Worm (Caenorhabditis elegans) whole organism, L2 larva: ENCODE data around the gene phf-33.

Experiments
- C34F6.9 ChIP-seq: fragments of 150-350 bp; optimal IDR thresholded peaks from 2 replicates; lab custom pipeline; 2014; ENCODE audit warnings: missing biosample characterization, missing genetic modification characterization
- F13H6.1 ChIP-seq: sonication (generic microtip); optimal IDR thresholded peaks from 2 replicates; lab custom pipeline; 2016; ENCODE audit warnings: missing genetic modification characterization, missing compliant biosample characterization
- R02D3.7 ChIP-seq: fragments of 150-350 bp; optimal IDR thresholded peaks from 2 replicates; lab custom pipeline; 2014; ENCODE audit warnings: missing biosample characterization, missing genetic modification characterization
- Y55F3AM.14 ChIP-seq: fragments of 200-800 bp; sonication (Bioruptor generic); optimal IDR thresholded peaks from 2 replicates; lab custom pipeline; 2018; ENCODE audit warnings: mild to moderate bottlenecking, missing genetic modification characterization, missing compliant biosample characterization
- ZK546.5 ChIP-seq: sonication (generic microtip); optimal IDR thresholded peaks from 2 replicates; lab custom pipeline; 2017; ENCODE audit warnings: missing biosample characterization, missing genetic modification characterization
- alr-1 ChIP-seq: fragments of 150-350 bp; optimal IDR thresholded peaks from 2 replicates; lab custom pipeline; 2014; ENCODE audit warnings: missing biosample characterization, missing genetic modification characterization
- aly-2 ChIP-seq: fragments of 150-350 bp; optimal IDR thresholded peaks from 2 replicates; lab custom pipeline; 2014; ENCODE audit warnings: missing biosample characterization, missing genetic modification characterization
- ama-1 ChIP-seq: fragments of 150-350 bp; optimal IDR thresholded peaks from 2 replicates; lab custom pipeline; 2018; ENCODE audit warnings: inconsistent platforms
- blmp-1 ChIP-seq: sonication (generic microtip); optimal IDR thresholded peaks from 2 replicates; lab custom pipeline; 2017; ENCODE audit warnings: missing genetic modification characterization, mild to moderate bottlenecking, missing compliant biosample characterization, antibody characterized with exemption, moderate library complexity; ENCODE audit not compliant: insufficient read depth
- ceh-16 ChIP-seq: fragments of 150-350 bp; optimal IDR thresholded peaks from 2 replicates; lab custom pipeline; 2014; ENCODE audit warnings: missing biosample characterization, missing genetic modification characterization
- ceh-82 ChIP-seq: fragments of 150-350 bp; optimal IDR thresholded peaks from 2 replicates; lab custom pipeline; 2014; ENCODE audit warnings: missing biosample characterization, missing genetic modification characterization
- crh-2 ChIP-seq: sonication (generic microtip); optimal IDR thresholded peaks from 2 replicates; lab custom pipeline; 2017; ENCODE audit warnings: missing biosample characterization, missing genetic modification characterization
- dmd-4 ChIP-seq: sonication (generic microtip); optimal IDR thresholded peaks from 2 replicates; lab custom pipeline; 2017; ENCODE audit warnings: missing biosample characterization, missing genetic modification characterization
- egl-27 ChIP-seq: sonication (generic microtip); optimal IDR thresholded peaks from 3 replicates; lab custom pipeline; 2017; ENCODE audit warnings: missing biosample characterization, missing genetic modification reagents, missing genetic modification characterization
- elt-1 ChIP-seq: fragments of 150-350 bp; optimal IDR thresholded peaks from 2 replicates; lab custom pipeline; 2014; ENCODE audit warnings: missing biosample characterization, missing genetic modification characterization
- elt-3 ChIP-seq: sonication (generic microtip); optimal IDR thresholded peaks from 2 replicates; lab custom pipeline; 2017; ENCODE audit warnings: missing biosample characterization, missing genetic modification characterization
- fos-1 ChIP-seq: fragments of 150-350 bp; optimal IDR thresholded peaks from 2 replicates; lab custom pipeline; 2014; ENCODE audit warnings: missing biosample characterization, missing genetic modification characterization
- gmeb-1 ChIP-seq: fragments of 150-350 bp; optimal IDR thresholded peaks from 2 replicates; lab custom pipeline; 2014; ENCODE audit warnings: missing biosample characterization, missing genetic modification characterization
- lin-11 ChIP-seq: fragments of 150-350 bp; sonication (generic microtip); optimal IDR thresholded peaks from 2 replicates; lab custom pipeline; 2014; ENCODE audit warnings: missing biosample characterization, missing genetic modification characterization, inconsistent platforms, mixed read lengths
- lin-13 ChIP-seq: fragments of 150-350 bp; optimal IDR thresholded peaks from 2 replicates; lab custom pipeline; 2014; ENCODE audit warnings: missing biosample characterization, missing genetic modification reagents, missing genetic modification characterization
- lin-39 ChIP-seq: fragments of 150-350 bp; optimal IDR thresholded peaks from 2 replicates; lab custom pipeline; 2014; ENCODE audit warnings: missing biosample characterization, missing genetic modification reagents, missing genetic modification characterization
- lsy-2 ChIP-seq, 2 experiments: fragments of 150-350 bp in 1 of 2; sonication (generic microtip) in 1 of 2; optimal IDR thresholded peaks; 2 replicates each; lab custom pipeline; 2014 to 2017; ENCODE audit warnings: missing biosample characterization in 2 of 2, missing genetic modification characterization in 2 of 2
- mab-5 ChIP-seq: fragments of 150-350 bp; optimal IDR thresholded peaks from 2 replicates; lab custom pipeline; 2014; ENCODE audit warnings: missing biosample characterization, missing genetic modification characterization
- mbf-1 ChIP-seq: sonication (generic microtip); optimal IDR thresholded peaks from 2 replicates; lab custom pipeline; 2017; ENCODE audit warnings: missing biosample characterization, missing genetic modification characterization
- mdl-1 ChIP-seq, 2 experiments: fragments of 150-350 bp in 1 of 2; sonication (generic microtip) in 1 of 2; optimal IDR thresholded peaks; 2 replicates each; lab custom pipeline; 2017; ENCODE audit warnings: missing biosample characterization in 2 of 2, missing genetic modification characterization in 2 of 2
- nhr-10 ChIP-seq: sonication (generic microtip); optimal IDR thresholded peaks from 2 replicates; lab custom pipeline; 2017; ENCODE audit warnings: missing biosample characterization, missing genetic modification characterization
- nhr-11 ChIP-seq: fragments of 150-350 bp; optimal IDR thresholded peaks from 2 replicates; lab custom pipeline; 2014; ENCODE audit warnings: missing biosample characterization, missing genetic modification characterization
- nhr-12 ChIP-seq: fragments of 150-350 bp; optimal IDR thresholded peaks from 2 replicates; lab custom pipeline; 2014; ENCODE audit warnings: missing biosample characterization, missing genetic modification characterization
- nhr-129 ChIP-seq: fragments of 150-350 bp; optimal IDR thresholded peaks from 2 replicates; lab custom pipeline; 2014; ENCODE audit warnings: missing biosample characterization, missing genetic modification characterization
- nhr-21 ChIP-seq: fragments of 150-350 bp; optimal IDR thresholded peaks from 2 replicates; lab custom pipeline; 2014; ENCODE audit warnings: missing biosample characterization, missing genetic modification characterization
- nhr-23 ChIP-seq: fragments of 150-350 bp; optimal IDR thresholded peaks from 2 replicates; lab custom pipeline; 2014; ENCODE audit warnings: missing biosample characterization, missing genetic modification reagents, missing genetic modification characterization
- nhr-237 ChIP-seq: fragments of 150-350 bp; optimal IDR thresholded peaks from 2 replicates; lab custom pipeline; 2014; ENCODE audit warnings: missing biosample characterization, missing genetic modification characterization
- nhr-25 ChIP-seq: fragments of 150-350 bp; sonication (generic microtip); optimal IDR thresholded peaks from 3 replicates; lab custom pipeline; 2014; ENCODE audit warnings: missing biosample characterization, missing genetic modification characterization
- nhr-6 ChIP-seq: fragments of 150-350 bp; optimal IDR thresholded peaks from 2 replicates; lab custom pipeline; 2014; ENCODE audit warnings: missing biosample characterization, missing genetic modification characterization
- nhr-77 ChIP-seq: fragments of 150-350 bp; optimal IDR thresholded peaks from 2 replicates; lab custom pipeline; 2014; ENCODE audit warnings: missing biosample characterization, missing genetic modification characterization
- peb-1 ChIP-seq: fragments of 150-350 bp; optimal IDR thresholded peaks from 2 replicates; lab custom pipeline; 2014; ENCODE audit warnings: missing biosample characterization, missing genetic modification characterization
- sem-4 ChIP-seq: fragments of 150-350 bp; optimal IDR thresholded peaks from 2 replicates; lab custom pipeline; 2014; ENCODE audit warnings: missing biosample characterization, missing genetic modification reagents, missing genetic modification characterization
- skn-1 ChIP-seq: sonication (generic microtip); optimal IDR thresholded peaks from 2 replicates; lab custom pipeline; 2017; ENCODE audit warnings: missing biosample characterization, missing genetic modification characterization
- sma-3 ChIP-seq: sonication (generic microtip); optimal IDR thresholded peaks from 2 replicates; lab custom pipeline; 2016; ENCODE audit warnings: missing genetic modification reagents, missing genetic modification characterization, missing compliant biosample characterization
- sma-9 ChIP-seq, 2 experiments: fragments of 150-350 bp in 1 of 2; sonication (generic microtip) in 1 of 2; optimal IDR thresholded peaks; 2 replicates each; lab custom pipeline; 2014 to 2016; ENCODE audit warnings: missing genetic modification characterization in 2 of 2, mild to moderate bottlenecking in 1 of 2, missing biosample characterization in 1 of 2, missing compliant biosample characterization in 1 of 2, missing genetic modification reagents in 1 of 2, moderate library complexity in 1 of 2
- snpc-4 ChIP-seq: fragments of 150-350 bp; optimal IDR thresholded peaks from 2 replicates; lab custom pipeline; 2014; ENCODE audit warnings: missing biosample characterization, missing genetic modification characterization
- unc-39 ChIP-seq: fragments of 150-350 bp; optimal IDR thresholded peaks from 2 replicates; lab custom pipeline; 2014; ENCODE audit warnings: missing biosample characterization, missing genetic modification characterization
- unc-55 ChIP-seq: fragments of 150-350 bp; sonication (generic microtip); optimal IDR thresholded peaks from 3 replicates; lab custom pipeline; 2014; ENCODE audit warnings: missing biosample characterization, missing genetic modification reagents, missing genetic modification characterization
- unc-62 ChIP-seq: fragments of 150-350 bp; optimal IDR thresholded peaks from 2 replicates; lab custom pipeline; 2014; ENCODE audit warnings: missing biosample characterization, missing genetic modification reagents, missing genetic modification characterization
- zag-1 ChIP-seq: fragments of 150-350 bp; optimal IDR thresholded peaks from 2 replicates; lab custom pipeline; 2014; ENCODE audit warnings: missing biosample characterization, missing genetic modification characterization
- ztf-1 ChIP-seq: fragments of 200-800 bp; sonication (Bioruptor generic); conservative IDR thresholded peaks from 2 replicates; pipeline ENCODE4 v1.3.6; 2022; ENCODE audit warnings: missing genetic modification characterization, missing compliant biosample characterization
- ztf-11 ChIP-seq: sonication (generic microtip); optimal IDR thresholded peaks from 2 replicates; lab custom pipeline; 2017; ENCODE audit warnings: missing biosample characterization, missing genetic modification characterization
- ztf-4 ChIP-seq: fragments of 150-350 bp; optimal IDR thresholded peaks from 2 replicates; lab custom pipeline; 2014; ENCODE audit warnings: missing biosample characterization, missing genetic modification characterization

The phf-33 gene

DNA sequence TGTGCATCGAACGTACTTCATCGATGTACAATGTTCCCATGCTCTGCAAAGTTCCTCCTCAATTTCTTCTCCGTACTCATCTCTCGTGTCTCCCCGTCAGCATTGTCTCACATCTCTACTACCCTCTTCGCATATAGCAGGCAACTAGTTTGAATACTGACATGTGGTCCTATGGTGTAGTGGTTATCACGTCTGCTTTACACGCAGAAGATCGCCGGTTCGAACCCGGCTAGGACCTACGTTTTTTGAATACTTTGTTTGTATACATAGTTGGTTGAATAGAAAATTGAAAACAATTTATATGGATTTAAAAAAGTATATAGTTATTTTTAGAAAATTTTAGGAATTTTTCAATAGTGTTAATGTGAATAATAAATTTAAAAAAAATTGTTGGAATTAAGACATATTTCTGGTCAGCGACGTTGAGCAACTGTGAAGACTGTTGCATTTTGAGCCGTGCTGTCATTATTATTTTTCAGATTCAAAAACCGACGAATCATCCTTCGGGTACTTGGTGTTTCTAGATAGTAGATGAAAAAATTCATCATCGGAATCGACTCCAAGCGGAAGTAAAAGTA is 28.2 kb upstream of the phf-33 start:
- TF ChIP-seq ZK546.5 (tag; lab: Kevin White, UChicago): no peak
- TF ChIP-seq elt-3 (tag; lab: Kevin White, UChicago): no peak
- peak; percentile 83 for TF ChIP-seq lin-11 (tag; lab: Kevin White, UChicago)
- no peak for TF ChIP-seq ztf-1 (GFP tag; lab: Robert Waterston, UW)
- no peak for TF ChIP-seq ztf-11 (tag; lab: Kevin White, UChicago)
- peak; percentile 90 for TF ChIP-seq unc-55 (GFP tag; lab: Kevin White, UChicago)
- no peak for TF ChIP-seq alr-1 (tag; lab: Kevin White, UChicago)
- TF ChIP-seq mbf-1: peak; percentile 30
- TF ChIP-seq ama-1 (lab: Kevin White, UChicago): no peak
- no peak for TF ChIP-seq nhr-23
- peak; percentile 65 for TF ChIP-seq zag-1 (tag; lab: Kevin White, UChicago)
- TF ChIP-seq dmd-4: no peak
- TF ChIP-seq nhr-77 (tag; lab: Kevin White, UChicago): no peak
- no peak for TF ChIP-seq nhr-25 (tag; lab: Kevin White, UChicago)
- peak; percentile 89 for TF ChIP-seq nhr-21
- peak; percentile 73 for TF ChIP-seq mab-5 (tag; lab: Kevin White, UChicago)
- TF ChIP-seq lin-39 (tag; lab: Kevin White, UChicago): no peak
- no peak for TF ChIP-seq aly-2 (tag; lab: Kevin White, UChicago)
- peak; percentile 43 for TF ChIP-seq ztf-4 (tag; lab: Kevin White, UChicago)
- no peak for TF ChIP-seq peb-1 (tag; lab: Kevin White, UChicago)
- TF ChIP-seq elt-1: no peak
- TF ChIP-seq blmp-1 (tag; lab: Kevin White, UChicago): no peak
- no peak for TF ChIP-seq nhr-237 (tag; lab: Kevin White, UChicago)
- TF ChIP-seq nhr-11: no peak
- TF ChIP-seq egl-27 (tag; lab: Kevin White, UChicago): peak; percentile 77
- TF ChIP-seq ceh-82 (tag; lab: Kevin White, UChicago): peak; percentile 53
- peak; percentile 21 for TF ChIP-seq snpc-4 (tag; lab: Kevin White, UChicago)
- TF ChIP-seq nhr-129 (tag; lab: Kevin White, UChicago): peak; percentile 93
- no peak for TF ChIP-seq unc-62 (GFP tag; lab: Kevin White, UChicago)
- TF ChIP-seq fos-1 (tag; lab: Kevin White, UChicago): peak; percentile 87
- TF ChIP-seq mdl-1 (tag; optimal IDR thresholded peaks at IDR 0.05; lab: Kevin White, UChicago): peak in 1 of 2 experiments; percentile 57
- TF ChIP-seq sma-9 (GFP tag; optimal IDR thresholded peaks at IDR 0.05; lab: Kevin White, UChicago): peak; percentile 89
- no peak for TF ChIP-seq sma-9 (tag; optimal IDR thresholded peaks at IDR 0.05; lab: Kevin White, UChicago)
- no peak for TF ChIP-seq C34F6.9
- no peak for TF ChIP-seq R02D3.7 (tag; lab: Kevin White, UChicago)
- no peak for TF ChIP-seq nhr-10 (tag; lab: Kevin White, UChicago)
- peak in 1 of 2 experiments; percentile 58 for TF ChIP-seq lsy-2 (tag; optimal IDR thresholded peaks at IDR 0.05; lab: Kevin White, UChicago)
- peak; percentile 89 for TF ChIP-seq crh-2 (tag; lab: Kevin White, UChicago)
- TF ChIP-seq skn-1 (tag; lab: Kevin White, UChicago): no peak
- TF ChIP-seq ceh-16 (tag; lab: Kevin White, UChicago): peak; percentile 36
- peak; percentile 75 for TF ChIP-seq F13H6.1 (tag; lab: Kevin White, UChicago)
- TF ChIP-seq nhr-12 (tag; lab: Kevin White, UChicago): no peak
- TF ChIP-seq sma-3 (GFP tag; lab: Kevin White, UChicago): peak; percentile 75
- peak; percentile 75 for TF ChIP-seq lin-13
- TF ChIP-seq nhr-6: peak; percentile 73
- no peak for TF ChIP-seq unc-39 (tag; lab: Kevin White, UChicago)
- TF ChIP-seq Y55F3AM.14 (GFP tag; lab: Kevin White, UChicago): peak; percentile 73
- TF ChIP-seq sem-4 (tag; lab: Kevin White, UChicago): no peak
- TF ChIP-seq gmeb-1 (tag; lab: Kevin White, UChicago): peak; percentile 65
- TF ChIP-seq, all 48 proteins: peak for 23
